Worm (Caenorhabditis elegans) whole organism, L4/young adult: ENCODE measurements around the gene cyp-14A3.

ENCODE experiments used
- W03F9.2 ChIP-seq: fragments of 150-350 bp; optimal IDR thresholded peaks from 2 replicates; lab custom pipeline; 2014; ENCODE audit warnings: missing biosample characterization, missing genetic modification characterization
- dao-5 ChIP-seq: sonication (generic microtip); optimal IDR thresholded peaks from 2 replicates; lab custom pipeline; 2016; ENCODE audit warnings: missing genotype, missing genetic modification characterization, moderate library complexity, missing compliant biosample characterization
- him-1 ChIP-seq: sonication (generic microtip); optimal IDR thresholded peaks from 2 replicates; lab custom pipeline; 2016; ENCODE audit warnings: missing genotype, missing genetic modification reagents, missing genetic modification characterization, missing compliant biosample characterization

- TF ChIP-seq dao-5 (tag; lab: Kevin White, UChicago), result no peak
- TF ChIP-seq him-1 (tag; lab: Kevin White, UChicago), result no peak
- TF ChIP-seq W03F9.2 (tag; lab: Kevin White, UChicago), result no peak
Observed at ce11 chrX:13267230-13267629, 6.8 kb downstream of the cyp-14A3 start, which contains the start of gene cyp-14A1.
